Worm (Caenorhabditis elegans): ENCODE measurements around the gene W05E10.2.

- TF ChIP-seq mab-5 (tag; optimal IDR thresholded peaks at IDR 0.05) (no peak), nhr-76 (tag; optimal IDR thresholded peaks at IDR 0.05) (no peak), elt-3 (tag; optimal IDR thresholded peaks at IDR 0.05) (no peak), mep-1 (tag; optimal IDR thresholded peaks at IDR 0.05) (no peak)
These were observed 49.8 kb upstream of the W05E10.2 start, which contains the start of gene sipa-1 for ce11 chrV:11637191-11637590.

Data from whole organism, mixed stage, embryonic.